Fruit fly (Drosophila melanogaster) whole organism: ENCODE measurements around the gene sNPF.
A peak's percentile ranks its signal among the peaks of the same experiment; 100 is the strongest.

ENCODE experiments used
- CG8478 ChIP-seq: fragments of >200 bp; optimal IDR thresholded peaks from 2 replicates; lab custom pipeline; 2018; ENCODE audit warnings: inconsistent platforms
- Dll ChIP-seq: fragments of >200 bp; optimal IDR thresholded peaks from 2 replicates; lab custom pipeline; 2017
- EcR ChIP-seq, 2 experiments: fragments of >200 bp; optimal IDR thresholded peaks; 2 replicates each; lab custom pipeline; 2017; ENCODE audit warnings: missing biosample characterization in 2 of 2, missing genetic modification characterization in 2 of 2, missing genetic modification reagents in 2 of 2
- pan ChIP-seq: fragments of >200 bp; optimal IDR thresholded peaks from 2 replicates; lab custom pipeline; 2017
- psq ChIP-seq: fragments of >200 bp; optimal IDR thresholded peaks from 2 replicates; lab custom pipeline; 2017
- usp ChIP-seq: fragments of >200 bp; optimal IDR thresholded peaks from 2 replicates; lab custom pipeline; 2017; ENCODE audit warnings: missing biosample characterization, missing genetic modification characterization, mixed read lengths

sNPF gene

dm6 chr2L:20075234-20075803, 47.6 kb downstream of the sNPF start, which contains the start of the genes pr and neb:
pr (minus strand) TSS chr2L:20075458.
neb (plus strand) TSS chr2L:20075757.
- no peak for TF ChIP-seq pan
- no peak for TF ChIP-seq psq (lab: Kevin White, UChicago)
- TF ChIP-seq CG8478 = no peak
- TF ChIP-seq usp (GFP tag; lab: Kevin White, UChicago) = no peak
- TF ChIP-seq EcR (GFP tag; optimal IDR thresholded peaks at IDR 0.05; lab: Kevin White, UChicago) = no peak
- TF ChIP-seq Dll (lab: Kevin White, UChicago) = no peak

- TF ChIP-seq usp (GFP tag; lab: Kevin White, UChicago) = no peak
- TF ChIP-seq pan = peak; percentile 23
Measured at dm6 chr2L:20077423-20078401, 50.0 kb downstream of the sNPF start.

dm6 chr2L:20078880-20079279, 51.2 kb downstream of the sNPF start:
- no peak for TF ChIP-seq pan
- no peak for TF ChIP-seq psq (lab: Kevin White, UChicago)
- no peak for TF ChIP-seq usp (GFP tag; lab: Kevin White, UChicago)
- TF ChIP-seq CG8478 = no peak
- no peak for TF ChIP-seq EcR (GFP tag; optimal IDR thresholded peaks at IDR 0.05; lab: Kevin White, UChicago)
- no peak for TF ChIP-seq Dll (lab: Kevin White, UChicago)

- TF ChIP-seq pan (no peak), CG8478 (no peak), usp (GFP tag; lab: Kevin White, UChicago) (no peak), Dll (lab: Kevin White, UChicago) (no peak), psq (lab: Kevin White, UChicago) (no peak), EcR (GFP tag; optimal IDR thresholded peaks at IDR 0.05; lab: Kevin White, UChicago) (no peak)
Measured at dm6 chr2L:20080772-20081171, 53.1 kb downstream of the sNPF start.

dm6 chr2L:20082155-20082964, 54.6 kb downstream of the sNPF start:
- TF ChIP-seq Dll (lab: Kevin White, UChicago) (no peak), usp (GFP tag; lab: Kevin White, UChicago) (no peak), EcR (GFP tag; optimal IDR thresholded peaks at IDR 0.05; lab: Kevin White, UChicago) (no peak), pan (no peak), psq (lab: Kevin White, UChicago) (no peak), CG8478 (no peak)

- TF ChIP-seq Dll (lab: Kevin White, UChicago) = no peak
- TF ChIP-seq EcR (GFP tag; optimal IDR thresholded peaks at IDR 0.05; lab: Kevin White, UChicago) = no peak
- TF ChIP-seq CG8478 = no peak
- no peak for TF ChIP-seq psq (lab: Kevin White, UChicago)
- no peak for TF ChIP-seq usp (GFP tag; lab: Kevin White, UChicago)
- TF ChIP-seq pan = no peak
Measured at dm6 chr2L:20082965-20083855, 55.5 kb downstream of the sNPF start.

- TF ChIP-seq EcR (GFP tag; optimal IDR thresholded peaks at IDR 0.05; lab: Kevin White, UChicago) = peak; percentile 8 to 25
- TF ChIP-seq CG8478 = no peak
Measured at dm6 chr2L:20084068-20084651, 56.4 kb downstream of the sNPF start.

dm6 chr2L:20084785-20085555, 57.3 kb downstream of the sNPF start, which contains the start of gene fok:
fok (minus strand) TSS chr2L:20085070.
- no peak for TF ChIP-seq CG8478
- no peak for TF ChIP-seq EcR (GFP tag; optimal IDR thresholded peaks at IDR 0.05; lab: Kevin White, UChicago)
- no peak for TF ChIP-seq pan
- no peak for TF ChIP-seq Dll (lab: Kevin White, UChicago)
- TF ChIP-seq psq (lab: Kevin White, UChicago) = no peak
- TF ChIP-seq usp (GFP tag; lab: Kevin White, UChicago) = no peak

- no peak for TF ChIP-seq psq (lab: Kevin White, UChicago)
- TF ChIP-seq EcR (GFP tag; optimal IDR thresholded peaks at IDR 0.05; lab: Kevin White, UChicago) = no peak
- TF ChIP-seq usp (GFP tag; lab: Kevin White, UChicago) = no peak
- TF ChIP-seq CG8478 = no peak
- no peak for TF ChIP-seq pan
- TF ChIP-seq Dll (lab: Kevin White, UChicago) = no peak
Measured at dm6 chr2L:20086295-20087096, 58.8 kb downstream of the sNPF start.
